Worm (Caenorhabditis elegans): ENCODE results near the gene T24F1.4.

T24F1.4 gene

DNA sequence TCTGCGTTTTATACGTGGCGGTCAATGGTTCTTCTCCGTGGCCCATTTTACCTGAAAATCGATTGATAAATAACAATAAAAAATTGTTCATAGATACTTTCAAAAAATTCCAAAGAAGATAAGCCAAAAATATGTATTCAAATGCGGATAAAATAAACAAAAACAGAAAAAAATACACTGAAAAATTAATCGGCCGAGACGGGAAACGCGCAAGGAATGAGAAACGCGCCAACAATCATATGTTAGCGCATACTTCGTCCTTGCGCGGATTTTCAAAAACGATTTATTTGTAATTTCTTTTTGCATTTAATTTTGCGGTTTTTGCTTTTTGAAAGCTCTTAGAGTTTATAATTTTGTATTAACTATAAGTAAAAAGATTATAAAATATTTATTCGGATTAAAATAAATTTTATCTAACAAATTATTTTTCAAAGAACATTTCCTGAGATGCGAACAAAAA lies 31.5 kb upstream of the T24F1.4 start, which contains the start of gene nduf-11 (continued):
- peak; percentile 94 for TF ChIP-seq nhr-85 (tag)
- TF ChIP-seq unc-130 (tag; optimal IDR thresholded peaks at IDR 0.05) = peak; percentile 68
- peak; percentile 66 for TF ChIP-seq nhr-11 (tag; optimal IDR thresholded peaks at IDR 0.05)
- peak in 1 of 2 experiments; percentile 80 for TF ChIP-seq mdl-1 (tag; optimal IDR thresholded peaks at IDR 0.05)
- no peak for TF ChIP-seq nhr-12 (tag; optimal IDR thresholded peaks at IDR 0.05)
- no peak for TF ChIP-seq C34B4.2 (tag; optimal IDR thresholded peaks at IDR 0.05)
- peak; percentile 69 for TF ChIP-seq lin-15B (tag; optimal IDR thresholded peaks at IDR 0.05)
- TF ChIP-seq lir-3 (tag; optimal IDR thresholded peaks at IDR 0.05; ENCODE audit: poor library complexity) = peak; percentile 74
- TF ChIP-seq mef-2 (tag; optimal IDR thresholded peaks at IDR 0.05) = no peak
- TF ChIP-seq elt-3 (tag; optimal IDR thresholded peaks at IDR 0.05) = peak in 2 of 6 experiments; percentile 64 to 91
- peak; percentile 71 for TF ChIP-seq fkh-8 (tag; optimal IDR thresholded peaks at IDR 0.05)
- TF ChIP-seq hpl-2 (GFP tag; optimal IDR thresholded peaks at IDR 0.05) = no peak
- peak; percentile 70 for TF ChIP-seq ztf-4 (tag; optimal IDR thresholded peaks at IDR 0.05)
- peak; percentile 87 for TF ChIP-seq swsn-7 (tag; optimal IDR thresholded peaks at IDR 0.05)
- no peak for TF ChIP-seq nhr-76 (tag; optimal IDR thresholded peaks at IDR 0.05)
- peak; percentile 75 to 98 for TF ChIP-seq efl-1 (optimal IDR thresholded peaks at IDR 0.05)
- peak; percentile 96 to 100 for TF ChIP-seq efl-1 (GFP tag; optimal IDR thresholded peaks at IDR 0.05 in 1 of 2)
- peak; percentile 52 for TF ChIP-seq nhr-77 (tag; optimal IDR thresholded peaks at IDR 0.05)
- peak; percentile 75 for TF ChIP-seq lin-13 (GFP tag; optimal IDR thresholded peaks at IDR 0.05)
- peak; percentile 70 for TF ChIP-seq sup-37 (GFP tag; optimal IDR thresholded peaks at IDR 0.05)
- TF ChIP-seq jun-1 (tag; optimal IDR thresholded peaks at IDR 0.05) = peak; percentile 62
- peak; percentile 59 for TF ChIP-seq aha-1 (tag; optimal IDR thresholded peaks at IDR 0.05)
- TF ChIP-seq nhr-20 (tag; optimal IDR thresholded peaks at IDR 0.05) = peak; percentile 87
- peak; percentile 63 for TF ChIP-seq F16B12.6 (tag; optimal IDR thresholded peaks at IDR 0.05)
- peak; percentile 82 to 90 (median 87) for TF ChIP-seq ceh-82 (tag; optimal IDR thresholded peaks at IDR 0.05)
- peak; percentile 72 for TF ChIP-seq C04F5.9 (tag; optimal IDR thresholded peaks at IDR 0.05)
- TF ChIP-seq C16A3.4 (tag; optimal IDR thresholded peaks at IDR 0.05) = peak; percentile 81
- peak; percentile 54 for TF ChIP-seq zip-4 (GFP tag; optimal IDR thresholded peaks at IDR 0.05)
- TF ChIP-seq aly-2 (tag; optimal IDR thresholded peaks at IDR 0.05) = peak; percentile 45
- TF ChIP-seq isw-1 (GFP tag; IDR thresholded peaks at IDR 0.05) = peak; percentile 84
- TF ChIP-seq pag-3 (tag; optimal IDR thresholded peaks at IDR 0.05; ENCODE audit: borderline replicate concordance, insufficient read depth) = no peak
- peak; percentile 43 for TF ChIP-seq fkh-4 (tag; optimal IDR thresholded peaks at IDR 0.05; ENCODE audit: borderline replicate concordance)

DNA sequence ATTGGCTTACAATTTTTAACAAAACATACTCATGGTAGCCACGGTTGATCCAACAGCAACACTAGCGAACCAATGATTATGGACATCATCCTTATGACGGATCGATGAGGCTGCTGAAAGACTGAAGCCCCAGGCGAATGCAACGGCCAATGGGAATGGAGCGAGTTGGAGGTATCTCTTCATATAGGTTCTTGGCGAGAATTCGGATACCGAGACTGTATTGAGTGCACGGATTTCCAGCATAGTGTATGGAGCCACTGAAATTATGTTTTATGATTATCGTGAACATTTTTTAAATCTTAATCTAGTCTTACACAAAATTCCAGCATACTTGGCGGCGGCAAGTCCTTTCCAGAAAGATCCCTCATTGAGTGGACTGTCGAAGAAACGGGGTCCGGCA lies 30.5 kb upstream of the T24F1.4 start:
- TF ChIP-seq zag-1 (tag; optimal IDR thresholded peaks at IDR 0.05) (no peak), nhr-90 (tag; optimal IDR thresholded peaks at IDR 0.05; ENCODE audit: poor library complexity) (no peak), swsn-7 (tag; optimal IDR thresholded peaks at IDR 0.05) (no peak), egl-27 (tag; optimal IDR thresholded peaks at IDR 0.05) (no peak), skn-1 (tag; optimal IDR thresholded peaks at IDR 0.05) (no peak), mab-9 (GFP tag; IDR thresholded peaks at IDR 0.05) (no peak), sox-4 (tag; optimal IDR thresholded peaks at IDR 0.05) (no peak)

DNA sequence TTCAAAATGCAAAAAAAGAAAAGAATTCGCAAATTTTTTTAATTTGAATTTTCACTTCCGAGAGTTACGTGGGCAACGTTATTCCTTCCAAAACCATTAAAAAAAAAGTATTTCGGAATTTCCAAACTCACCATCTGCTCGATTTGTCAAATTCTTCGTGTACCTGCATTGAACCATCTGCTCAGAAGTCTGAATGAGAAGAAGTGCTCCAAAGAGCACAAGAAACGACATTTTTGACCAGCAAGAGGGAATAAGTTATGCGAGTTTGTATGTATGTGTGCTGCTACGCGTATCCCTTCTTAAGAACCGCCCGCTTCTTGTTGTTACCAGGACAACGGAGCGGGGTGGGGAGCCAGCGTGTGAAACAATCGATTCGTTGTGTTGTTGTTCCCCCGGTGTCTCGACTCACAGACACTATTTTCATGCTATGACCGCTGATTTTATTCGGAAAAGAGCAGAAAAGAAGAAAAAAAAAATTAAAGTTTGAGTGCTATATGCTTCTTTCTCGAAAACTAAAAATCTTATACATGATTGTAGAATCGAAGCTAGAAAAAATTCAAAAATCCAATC lies 29.3 kb upstream of the T24F1.4 start, which contains the start of gene lgc-20:
lgc-20 (minus strand) TSS at position 311 of the 570 bp plus-strand sequence.
- no peak for TF ChIP-seq C16A3.4 (tag; optimal IDR thresholded peaks at IDR 0.05)
- no peak for TF ChIP-seq efl-1 (optimal IDR thresholded peaks at IDR 0.05)
- peak in 1 of 2 experiments; percentile 78 for TF ChIP-seq efl-1 (GFP tag; optimal IDR thresholded peaks at IDR 0.05 in 1 of 2)
- peak; percentile 28 for TF ChIP-seq fkh-8 (tag; optimal IDR thresholded peaks at IDR 0.05)
- no peak for TF ChIP-seq pax-3 (tag; optimal IDR thresholded peaks at IDR 0.05)
- no peak for TF ChIP-seq aha-1 (tag; optimal IDR thresholded peaks at IDR 0.05)
- TF ChIP-seq dsc-1 (tag; optimal IDR thresholded peaks at IDR 0.05) = no peak
- TF ChIP-seq nhr-77 (tag; optimal IDR thresholded peaks at IDR 0.05) = no peak
- no peak for TF ChIP-seq unc-30 (tag; optimal IDR thresholded peaks at IDR 0.05)
